Worm (Caenorhabditis elegans) whole organism, L4 larva: ENCODE measurements around the gene rps-14.

Experiments used
- F44E2.7 ChIP-seq: fragments of 200-800 bp; sonication (Bioruptor generic); IDR thresholded peaks from 2 replicates; pipeline ENCODE4 v2.1.2; 2022; ENCODE audit warnings: missing genetic modification characterization, missing compliant biosample characterization
- ama-1 ChIP-seq: fragments of 150-350 bp; optimal IDR thresholded peaks from 2 replicates; lab custom pipeline; 2014; ENCODE audit warnings: inconsistent platforms, mixed read lengths
- arid-1 ChIP-seq: fragments of 200-800 bp; sonication (Bioruptor generic); conservative IDR thresholded peaks from 2 replicates; pipeline ENCODE4 v1.3.6; 2022; ENCODE audit warnings: missing genetic modification reagents, missing genetic modification characterization, missing compliant biosample characterization
- ces-1 ChIP-seq: fragments of 150-350 bp; sonication (generic microtip); optimal IDR thresholded peaks from 4 replicates; lab custom pipeline; 2014; ENCODE audit warnings: missing biosample characterization, missing genetic modification reagents, missing genetic modification characterization
- dmd-8 ChIP-seq: fragments of 200-800 bp; sonication (Bioruptor generic); IDR thresholded peaks from 2 replicates; pipeline ENCODE4 v1.3.6; 2022; ENCODE audit warnings: missing genetic modification characterization, missing compliant biosample characterization
- fkh-10 ChIP-seq: fragments of 150-350 bp; optimal IDR thresholded peaks from 2 replicates; lab custom pipeline; 2014; ENCODE audit warnings: missing biosample characterization, missing genetic modification reagents, missing genetic modification characterization
- fos-1 ChIP-seq: fragments of 150-350 bp; optimal IDR thresholded peaks from 2 replicates; lab custom pipeline; 2014; ENCODE audit warnings: missing biosample characterization, missing genetic modification characterization
- lin-15B ChIP-seq: fragments of 150-350 bp; sonication (generic microtip); optimal IDR thresholded peaks from 3 replicates; lab custom pipeline; 2014; ENCODE audit warnings: missing biosample characterization, missing genetic modification characterization
- lir-3 ChIP-seq: sonication (generic microtip); optimal IDR thresholded peaks from 2 replicates; lab custom pipeline; 2016; ENCODE audit warnings: mild to moderate bottlenecking, missing genetic modification characterization, missing compliant biosample characterization
- nhr-10 ChIP-seq: fragments of 150-350 bp; optimal IDR thresholded peaks from 2 replicates; lab custom pipeline; 2014; ENCODE audit warnings: missing biosample characterization, missing genetic modification characterization
- sdz-12 ChIP-seq: fragments of 200-800 bp; sonication (Bioruptor generic); optimal IDR thresholded peaks from 2 replicates; lab custom pipeline; 2018; ENCODE audit warnings: mild to moderate bottlenecking, missing genetic modification characterization, missing compliant biosample characterization
- ztf-11 ChIP-seq: fragments of 150-350 bp; optimal IDR thresholded peaks from 2 replicates; lab custom pipeline; 2014; ENCODE audit warnings: missing biosample characterization, missing genetic modification characterization
- ztf-7 ChIP-seq: fragments of 150-350 bp; optimal IDR thresholded peaks from 2 replicates; lab custom pipeline; 2014; ENCODE audit warnings: missing biosample characterization, missing genetic modification characterization

DNA sequence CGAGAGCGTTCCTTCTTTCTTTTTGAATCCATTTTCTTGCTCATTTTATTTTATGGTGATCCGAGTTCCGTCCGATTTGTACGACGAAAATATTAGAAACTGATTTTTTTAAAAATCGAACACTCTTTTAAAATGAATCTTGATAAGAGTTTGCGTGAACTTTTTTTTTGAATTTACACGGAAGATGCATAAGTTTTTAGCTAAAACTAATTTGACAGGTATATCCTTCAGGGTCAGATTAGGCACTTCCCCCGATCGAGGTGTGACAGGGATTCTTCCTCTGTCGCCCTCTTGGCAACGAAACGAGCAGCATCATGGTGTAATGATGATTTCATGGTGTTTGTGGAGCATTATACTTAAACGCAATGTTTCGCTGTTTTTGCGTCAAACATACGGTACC lies 15.9 kb upstream of the rps-14 start, which contains the start of gene F37C12.18:
- no peak for TF ChIP-seq fkh-10 (GFP tag; lab: Kevin White, UChicago)
- TF ChIP-seq arid-1, result no peak
- TF ChIP-seq fos-1, result no peak
- no peak for TF ChIP-seq lin-15B (tag; lab: Kevin White, UChicago)
- no peak for TF ChIP-seq ztf-11 (tag; lab: Kevin White, UChicago)
- TF ChIP-seq sdz-12 (GFP tag; lab: Kevin White, UChicago), result no peak
- no peak for TF ChIP-seq ama-1 (lab: Kevin White, UChicago)
- TF ChIP-seq F44E2.7 (GFP tag; lab: Robert Waterston, UW), result no peak
- no peak for TF ChIP-seq dmd-8 (GFP tag; lab: Robert Waterston, UW)
- TF ChIP-seq lir-3 (tag; lab: Kevin White, UChicago), result no peak
- TF ChIP-seq nhr-10 (tag; lab: Kevin White, UChicago), result no peak
- TF ChIP-seq ztf-7, result no peak
- TF ChIP-seq ces-1 (GFP tag; lab: Kevin White, UChicago), result no peak
